Worm (Caenorhabditis elegans) whole organism, L4 larva: ENCODE results near the gene fbxc-54.

Experiments
- Y105C5A.15 ChIP-seq: fragments of 200-800 bp; sonication (Bioruptor generic); IDR thresholded peaks from 2 replicates; pipeline ENCODE4 v1.3.6; 2022; ENCODE audit warnings: missing genetic modification characterization, missing compliant biosample characterization
- Y48G9A.11 ChIP-seq: fragments of 200-800 bp; sonication (Bioruptor generic); IDR thresholded peaks from 2 replicates; pipeline ENCODE4 v1.3.6; 2022; ENCODE audit warnings: missing genetic modification reagents, missing genetic modification characterization, missing compliant biosample characterization
- Y5F2A.4 ChIP-seq: fragments of 200-800 bp; sonication (Bioruptor generic); optimal IDR thresholded peaks from 2 replicates; lab custom pipeline; 2018; ENCODE audit warnings: mild to moderate bottlenecking, missing genetic modification characterization, missing compliant biosample characterization
- ZK546.5 ChIP-seq, 2 experiments: sonication (generic microtip); optimal IDR thresholded peaks; 2 replicates each; lab custom pipeline; 2017; ENCODE audit warnings: missing biosample characterization in 2 of 2, missing genetic modification characterization in 2 of 2
- aha-1 ChIP-seq: fragments of 150-350 bp; peaks from one replicate; lab custom pipeline; 2014; ENCODE audit warnings: missing biosample characterization, missing genetic modification characterization
- ceh-28 ChIP-seq: fragments of 150-350 bp; optimal IDR thresholded peaks from 2 replicates; lab custom pipeline; 2014; ENCODE audit warnings: missing biosample characterization, missing genetic modification reagents, missing genetic modification characterization
- ceh-32 ChIP-seq: sonication (generic microtip); optimal IDR thresholded peaks from 2 replicates; lab custom pipeline; 2016; ENCODE audit warnings: mild to moderate bottlenecking, missing genetic modification characterization, missing compliant biosample characterization; ENCODE audit not compliant: poor library complexity
- cey-2 ChIP-seq: sonication (generic microtip); optimal IDR thresholded peaks from 3 replicates; lab custom pipeline; 2017; ENCODE audit warnings: missing genetic modification characterization, mild to moderate bottlenecking, missing compliant biosample characterization, antibody characterized with exemption, borderline replicate concordance; ENCODE audit not compliant: insufficient read depth
- ctbp-1 ChIP-seq: fragments of 200-800 bp; sonication (Bioruptor generic); IDR thresholded peaks from 2 replicates; pipeline ENCODE4 v1.3.6; 2022; ENCODE audit warnings: missing genetic modification reagents, missing genetic modification characterization, missing compliant biosample characterization
- dpl-1 ChIP-seq: fragments of 150-350 bp; optimal IDR thresholded peaks from 2 replicates; lab custom pipeline; 2014; ENCODE audit warnings: missing biosample characterization, missing genetic modification reagents, missing genetic modification characterization
- fos-1 ChIP-seq: fragments of 150-350 bp; optimal IDR thresholded peaks from 2 replicates; lab custom pipeline; 2014; ENCODE audit warnings: missing biosample characterization, missing genetic modification characterization
- hif-1 ChIP-seq, 2 experiments: sonication (generic microtip); optimal IDR thresholded peaks; 2 replicates each; lab custom pipeline; 2016 to 2017; ENCODE audit warnings: missing compliant biosample characterization in 2 of 2, missing genetic modification characterization in 2 of 2, missing genetic modification reagents in 2 of 2, missing genotype in 2 of 2, mild to moderate bottlenecking in 1 of 2
- hlh-30 ChIP-seq: sonication (generic microtip); optimal IDR thresholded peaks from 2 replicates; lab custom pipeline; 2017; ENCODE audit warnings: antibody characterized with exemption, mild to moderate bottlenecking, missing genetic modification characterization, missing compliant biosample characterization; ENCODE audit not compliant: insufficient read depth
- jun-1 ChIP-seq: fragments of 150-350 bp; optimal IDR thresholded peaks from 2 replicates; lab custom pipeline; 2014; ENCODE audit warnings: missing biosample characterization, missing genetic modification reagents, missing genetic modification characterization
- lin-1 ChIP-seq: fragments of 200-800 bp; sonication (Bioruptor generic); IDR thresholded peaks from 2 replicates; pipeline ENCODE4 v1.3.6; 2022; ENCODE audit warnings: missing genetic modification reagents, missing genetic modification characterization, missing compliant biosample characterization
- lin-29 ChIP-seq: fragments of 200-800 bp; sonication (Bioruptor generic); IDR thresholded peaks from 2 replicates; pipeline ENCODE4 v1.3.6; 2022; ENCODE audit warnings: missing genetic modification reagents, missing genetic modification characterization, missing compliant biosample characterization
- lin-39 ChIP-seq: fragments of 150-350 bp; optimal IDR thresholded peaks from 2 replicates; lab custom pipeline; 2014; ENCODE audit warnings: missing biosample characterization, missing genetic modification reagents, missing genetic modification characterization
- mep-1 ChIP-seq: fragments of 150-350 bp; sonication (generic microtip); optimal IDR thresholded peaks from 3 replicates; lab custom pipeline; 2014; ENCODE audit warnings: missing biosample characterization, missing genetic modification characterization
- mxl-2 ChIP-seq: fragments of 200-800 bp; sonication (Bioruptor generic); conservative IDR thresholded peaks from 2 replicates; pipeline ENCODE4 v1.3.6; 2022; ENCODE audit warnings: missing genetic modification reagents, missing genetic modification characterization, missing compliant biosample characterization
- nhr-111 ChIP-seq: fragments of 200-800 bp; sonication (Bioruptor generic); optimal IDR thresholded peaks from 2 replicates; lab custom pipeline; 2018; ENCODE audit warnings: mild to moderate bottlenecking, missing genetic modification characterization, missing compliant biosample characterization
- nhr-25 ChIP-seq: sonication (generic microtip); optimal IDR thresholded peaks from 2 replicates; lab custom pipeline; 2017; ENCODE audit warnings: missing genetic modification characterization, mild to moderate bottlenecking, missing compliant biosample characterization, antibody characterized with exemption, moderate library complexity, borderline replicate concordance; ENCODE audit not compliant: insufficient read depth
- nhr-28 ChIP-seq: fragments of 150-350 bp; optimal IDR thresholded peaks from 2 replicates; lab custom pipeline; 2014; ENCODE audit warnings: missing biosample characterization, missing genetic modification characterization
- nhr-42 ChIP-seq: fragments of 200-800 bp; sonication (Bioruptor generic); IDR thresholded peaks from 2 replicates; pipeline ENCODE4 v1.3.6; 2022; ENCODE audit warnings: missing genetic modification characterization, missing compliant biosample characterization
- nhr-6 ChIP-seq: fragments of 150-350 bp; optimal IDR thresholded peaks from 2 replicates; lab custom pipeline; 2014; ENCODE audit warnings: missing biosample characterization, missing genetic modification characterization
- nhr-77 ChIP-seq: fragments of 150-350 bp; optimal IDR thresholded peaks from 2 replicates; lab custom pipeline; 2014; ENCODE audit warnings: missing biosample characterization, missing genetic modification characterization
- pqm-1 ChIP-seq: sonication (generic microtip); optimal IDR thresholded peaks from 2 replicates; lab custom pipeline; 2017; ENCODE audit warnings: missing biosample characterization, missing genetic modification characterization
- skn-1 ChIP-seq: fragments of 150-350 bp; optimal IDR thresholded peaks from 2 replicates; lab custom pipeline; 2014; ENCODE audit warnings: missing biosample characterization, missing genetic modification characterization
- snpc-1.2 ChIP-seq: fragments of 200-800 bp; sonication (Bioruptor generic); IDR thresholded peaks from 2 replicates; pipeline ENCODE4 v1.3.6; 2022; ENCODE audit warnings: missing genetic modification reagents, missing genetic modification characterization, missing compliant biosample characterization
- snpc-4 ChIP-seq: fragments of 150-350 bp; optimal IDR thresholded peaks from 2 replicates; lab custom pipeline; 2014; ENCODE audit warnings: missing biosample characterization, missing genetic modification characterization
- spr-1 ChIP-seq: sonication (generic microtip); optimal IDR thresholded peaks from 2 replicates; lab custom pipeline; 2016; ENCODE audit warnings: mild to moderate bottlenecking, missing genetic modification characterization, missing compliant biosample characterization
- spr-3 ChIP-seq: fragments of 200-800 bp; sonication (Bioruptor generic); optimal IDR thresholded peaks from 2 replicates; lab custom pipeline; 2018; ENCODE audit warnings: mild to moderate bottlenecking, missing genetic modification characterization, missing compliant biosample characterization
- tra-1 ChIP-seq: fragments of 200-800 bp; sonication (Bioruptor generic); IDR thresholded peaks from 2 replicates; pipeline ENCODE4 v1.3.6; 2022; ENCODE audit warnings: missing genetic modification reagents, missing genetic modification characterization, missing compliant biosample characterization
- unc-62 ChIP-seq, 3 experiments: fragments of 150-350 bp in 1 of 3; sonication (generic microtip); optimal IDR thresholded peaks in 2 of 3; peaks in 1 of 3; 1 replicate in 1 of 3; 2 replicates in 2 of 3; lab custom pipeline; 2014 to 2017; ENCODE audit warnings: missing biosample characterization in 3 of 3, missing genetic modification characterization in 3 of 3, missing genetic modification reagents in 3 of 3, missing genotype in 1 of 3
- vab-7 ChIP-seq: fragments of 200-800 bp; sonication (Bioruptor generic); IDR thresholded peaks from 2 replicates; pipeline ENCODE4 v1.3.6; 2022; ENCODE audit warnings: missing genetic modification reagents, missing genetic modification characterization, missing compliant biosample characterization
- zag-1 ChIP-seq: fragments of 150-350 bp; optimal IDR thresholded peaks from 2 replicates; lab custom pipeline; 2014; ENCODE audit warnings: missing biosample characterization, missing genetic modification characterization
- zip-11 ChIP-seq: fragments of 200-800 bp; sonication (Bioruptor generic); IDR thresholded peaks from 2 replicates; pipeline ENCODE4 v1.3.6; 2022; ENCODE audit warnings: missing genetic modification characterization, missing compliant biosample characterization

fbxc-54 gene

ce11 chrII:66322-66721 lies 34.8 kb downstream of the fbxc-54 start (continued):
- TF ChIP-seq snpc-4: no peak
- TF ChIP-seq ceh-28 (tag; lab: Kevin White, UChicago): no peak
- TF ChIP-seq nhr-77: no peak
- TF ChIP-seq nhr-25 (tag; lab: Kevin White, UChicago): peak; percentile 48
- no peak for TF ChIP-seq Y105C5A.15 (GFP tag; lab: Robert Waterston, UW)
- TF ChIP-seq zag-1: no peak
- peak; percentile 38 for TF ChIP-seq mep-1 (tag; lab: Kevin White, UChicago)
- TF ChIP-seq nhr-111: no peak
- no peak for TF ChIP-seq Y5F2A.4 (GFP tag; lab: Kevin White, UChicago)
- TF ChIP-seq nhr-42 (GFP tag; lab: Robert Waterston, UW): no peak
- TF ChIP-seq fos-1 (tag; lab: Kevin White, UChicago): no peak
- TF ChIP-seq tra-1 (GFP tag; lab: Robert Waterston, UW): no peak
- TF ChIP-seq nhr-6 (tag; lab: Kevin White, UChicago): peak; percentile 17
- no peak for TF ChIP-seq Y48G9A.11 (GFP tag; lab: Robert Waterston, UW)
- TF ChIP-seq lin-39: no peak
- TF ChIP-seq cey-2: no peak
- no peak for TF ChIP-seq skn-1 (tag; lab: Kevin White, UChicago)
- TF ChIP-seq snpc-1.2 (GFP tag; lab: Robert Waterston, UW): no peak
- no peak for TF ChIP-seq hif-1 (tag; optimal IDR thresholded peaks at IDR 0.05; lab: Kevin White, UChicago)
- TF ChIP-seq vab-7: no peak

ce11 chrII:67663-68062 lies 36.1 kb downstream of the fbxc-54 start:
- no peak for TF ChIP-seq spr-3 (GFP tag; lab: Kevin White, UChicago)
- TF ChIP-seq nhr-28: peak; percentile 65
- TF ChIP-seq jun-1: no peak
- TF ChIP-seq nhr-111: no peak
- TF ChIP-seq zip-11 (GFP tag; lab: Robert Waterston, UW): no peak
- TF ChIP-seq unc-62 (GFP tag; optimal IDR thresholded peaks at IDR 0.05 in 1 of 2; lab: Kevin White, UChicago): peak in 1 of 2 experiments; percentile 86
- no peak for TF ChIP-seq unc-62 (tag; optimal IDR thresholded peaks at IDR 0.05; lab: Kevin White, UChicago)
- TF ChIP-seq pqm-1 (tag; lab: Kevin White, UChicago): peak; percentile 79
- TF ChIP-seq lin-29 (GFP tag; lab: Robert Waterston, UW): no peak
- TF ChIP-seq lin-1 (GFP tag; lab: Robert Waterston, UW): no peak

- no peak for TF ChIP-seq mxl-2 (GFP tag; lab: Robert Waterston, UW)
- no peak for TF ChIP-seq ZK546.5 (tag; optimal IDR thresholded peaks at IDR 0.05; lab: Kevin White, UChicago)
- TF ChIP-seq spr-1 (tag; lab: Kevin White, UChicago): no peak
- TF ChIP-seq ctbp-1: no peak
- TF ChIP-seq ceh-32: no peak
- TF ChIP-seq aha-1: peak; percentile 77
These were observed 37.2 kb downstream of the fbxc-54 start for ce11 chrII:68757-69156.

- TF ChIP-seq unc-62 (GFP tag; optimal IDR thresholded peaks at IDR 0.05 in 1 of 2; lab: Kevin White, UChicago) (peak in 1 of 2 experiments; percentile 77), unc-62 (tag; optimal IDR thresholded peaks at IDR 0.05; lab: Kevin White, UChicago) (no peak), hlh-30 (tag; lab: Kevin White, UChicago) (no peak), dpl-1 (GFP tag; lab: Kevin White, UChicago) (no peak)
These were observed 37.8 kb downstream of the fbxc-54 start, which contains the start of gene egl-26 for ce11 chrII:69354-69753. egl-26 (plus strand) TSS chrII:69654.
